Worm (Caenorhabditis elegans) whole organism, mixed stage, embryonic: ENCODE results near the gene C15C8.4.
A peak's percentile ranks its signal among the peaks of the same experiment; 100 is the strongest.

Experiments
- blmp-1 ChIP-seq: fragments of 150-350 bp; optimal IDR thresholded peaks from 2 replicates; lab custom pipeline; 2014; ENCODE audit warnings: missing biosample characterization, missing genetic modification characterization
- ceh-39 ChIP-seq: fragments of 150-350 bp; optimal IDR thresholded peaks from 2 replicates; lab custom pipeline; 2014; ENCODE audit warnings: missing biosample characterization, missing genetic modification characterization
- ceh-43 ChIP-seq: fragments of 200-800 bp; sonication (Bioruptor generic); optimal IDR thresholded peaks from 2 replicates; lab custom pipeline; 2018; ENCODE audit warnings: mild to moderate bottlenecking, missing genetic modification characterization, moderate library complexity, missing compliant biosample characterization
- ceh-83 ChIP-seq: fragments of 200-800 bp; sonication (Bioruptor generic); optimal IDR thresholded peaks from 2 replicates; lab custom pipeline; 2018; ENCODE audit warnings: mild to moderate bottlenecking, missing genetic modification characterization, missing compliant biosample characterization
- ces-1 ChIP-seq: fragments of 150-350 bp; optimal IDR thresholded peaks from 2 replicates; lab custom pipeline; 2014; ENCODE audit warnings: missing biosample characterization, missing genetic modification reagents, missing genetic modification characterization
- cnd-1 ChIP-seq: fragments of 200-800 bp; sonication (Bioruptor generic); optimal IDR thresholded peaks from 2 replicates; lab custom pipeline; 2018; ENCODE audit warnings: mild to moderate bottlenecking, missing genetic modification characterization, missing compliant biosample characterization
- drap-1 ChIP-seq: fragments of 200-800 bp; sonication (Bioruptor generic); optimal IDR thresholded peaks from 3 replicates; lab custom pipeline; 2018; ENCODE audit warnings: mild to moderate bottlenecking, missing genetic modification characterization, missing compliant biosample characterization
- elt-1 ChIP-seq: sonication (generic microtip); optimal IDR thresholded peaks from 2 replicates; lab custom pipeline; 2017; ENCODE audit warnings: missing genetic modification characterization, mild to moderate bottlenecking, missing compliant biosample characterization, antibody characterized with exemption, moderate library complexity, borderline replicate concordance; ENCODE audit not compliant: insufficient read depth
- elt-3 ChIP-seq: fragments of 150-350 bp; optimal IDR thresholded peaks from 2 replicates; lab custom pipeline; 2014; ENCODE audit warnings: missing biosample characterization, missing genetic modification characterization
- flh-1 ChIP-seq: fragments of 200-800 bp; sonication (Bioruptor generic); optimal IDR thresholded peaks from 2 replicates; lab custom pipeline; 2018; ENCODE audit warnings: mild to moderate bottlenecking, missing genetic modification characterization, moderate library complexity, missing compliant biosample characterization
- ham-2 ChIP-seq: fragments of 200-800 bp; sonication (Bioruptor generic); optimal IDR thresholded peaks from 2 replicates; lab custom pipeline; 2018; ENCODE audit warnings: mild to moderate bottlenecking, missing genetic modification characterization, missing compliant biosample characterization
- hlh-1 ChIP-seq: fragments of 150-350 bp; optimal IDR thresholded peaks from 2 replicates; lab custom pipeline; 2014; ENCODE audit warnings: missing biosample characterization, missing genetic modification reagents, missing genetic modification characterization
- lin-32 ChIP-seq: fragments of 200-800 bp; sonication (Bioruptor generic); optimal IDR thresholded peaks from 2 replicates; lab custom pipeline; 2018; ENCODE audit warnings: mild to moderate bottlenecking, missing genetic modification characterization, missing compliant biosample characterization
- lsy-2 ChIP-seq: fragments of 150-350 bp; optimal IDR thresholded peaks from 2 replicates; lab custom pipeline; 2014; ENCODE audit warnings: missing biosample characterization, missing genetic modification characterization
- mab-5 ChIP-seq: fragments of 150-350 bp; optimal IDR thresholded peaks from 2 replicates; lab custom pipeline; 2014; ENCODE audit warnings: missing biosample characterization, missing genetic modification characterization
- mep-1 ChIP-seq: fragments of 150-350 bp; optimal IDR thresholded peaks from 2 replicates; lab custom pipeline; 2017; ENCODE audit warnings: missing biosample characterization, missing genetic modification reagents, missing genetic modification characterization, inconsistent platforms
- mls-2 ChIP-seq: sonication (generic microtip); optimal IDR thresholded peaks from 2 replicates; lab custom pipeline; 2016; ENCODE audit warnings: mild to moderate bottlenecking, missing genetic modification characterization, moderate library complexity, missing compliant biosample characterization
- nhr-12 ChIP-seq: fragments of 150-350 bp; optimal IDR thresholded peaks from 2 replicates; lab custom pipeline; 2014; ENCODE audit warnings: missing biosample characterization, missing genetic modification characterization
- nhr-2 ChIP-seq: fragments of 150-350 bp; optimal IDR thresholded peaks from 2 replicates; lab custom pipeline; 2014; ENCODE audit warnings: missing biosample characterization, missing genetic modification characterization
- nhr-237 ChIP-seq: fragments of 150-350 bp; optimal IDR thresholded peaks from 2 replicates; lab custom pipeline; 2014; ENCODE audit warnings: missing biosample characterization, missing genetic modification characterization
- nhr-76 ChIP-seq: sonication (generic microtip); optimal IDR thresholded peaks from 2 replicates; lab custom pipeline; 2017; ENCODE audit warnings: missing biosample characterization, missing genetic modification characterization
- pha-4 ChIP-seq: fragments of 150-350 bp; optimal IDR thresholded peaks from 2 replicates; lab custom pipeline; 2018; ENCODE audit warnings: missing biosample characterization, missing genetic modification reagents, missing genetic modification characterization
- sem-2 ChIP-seq: fragments of 200-800 bp; sonication (Bioruptor generic); optimal IDR thresholded peaks from 2 replicates; lab custom pipeline; 2018; ENCODE audit warnings: mild to moderate bottlenecking, missing genetic modification characterization, missing compliant biosample characterization
- snpc-4 ChIP-seq: fragments of 150-350 bp; optimal IDR thresholded peaks from 2 replicates; lab custom pipeline; 2014; ENCODE audit warnings: missing biosample characterization, missing genetic modification characterization
- sptf-1 ChIP-seq: sonication (generic microtip); optimal IDR thresholded peaks from 2 replicates; lab custom pipeline; 2017; ENCODE audit warnings: mild to moderate bottlenecking, missing genetic modification characterization, moderate library complexity, missing compliant biosample characterization
- tbx-8 ChIP-seq: fragments of 200-800 bp; sonication (Bioruptor generic); optimal IDR thresholded peaks from 2 replicates; lab custom pipeline; 2018; ENCODE audit warnings: mild to moderate bottlenecking, missing genetic modification characterization, moderate library complexity, missing compliant biosample characterization
- unc-120 ChIP-seq: sonication (generic microtip); optimal IDR thresholded peaks from 2 replicates; lab custom pipeline; 2017; ENCODE audit warnings: missing genetic modification characterization, missing compliant biosample characterization; ENCODE audit not compliant: poor library complexity, severe bottlenecking
- unc-39 ChIP-seq: fragments of 150-350 bp; optimal IDR thresholded peaks from 2 replicates; lab custom pipeline; 2014; ENCODE audit warnings: missing biosample characterization, missing genetic modification characterization
- unc-62 ChIP-seq: fragments of 150-350 bp; optimal IDR thresholded peaks from 2 replicates; lab custom pipeline; 2014; ENCODE audit warnings: missing biosample characterization, missing genetic modification reagents, missing genetic modification characterization
- zip-8 ChIP-seq: fragments of 150-350 bp; optimal IDR thresholded peaks from 2 replicates; lab custom pipeline; 2014; ENCODE audit warnings: missing biosample characterization, missing genetic modification characterization
- ztf-11 ChIP-seq: fragments of 150-350 bp; optimal IDR thresholded peaks from 2 replicates; lab custom pipeline; 2014; ENCODE audit warnings: missing biosample characterization, missing genetic modification characterization

Gene C15C8.4

DNA sequence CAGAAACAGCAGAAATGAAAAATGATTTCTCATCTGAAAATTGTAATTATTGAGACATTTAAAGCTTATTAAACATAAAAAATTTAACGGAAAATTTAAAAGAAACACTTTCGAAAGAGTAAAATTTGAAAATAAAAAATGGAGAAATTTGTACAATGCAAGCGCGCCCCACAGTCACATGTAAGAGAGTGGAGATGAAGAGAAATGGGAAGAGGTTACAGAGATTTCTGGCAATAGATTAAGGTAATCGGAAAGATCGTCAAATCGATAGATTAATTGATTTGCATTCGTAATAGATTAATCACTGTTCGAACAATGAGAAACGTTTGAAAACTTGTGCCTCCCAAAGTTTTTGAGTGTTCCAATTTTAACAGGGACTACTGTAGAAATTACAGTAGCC, at the start of gene C15C8.4:
Gene C15C8.4 (minus strand): TSS at position 33 of the 400 bp plus-strand sequence.
- TF ChIP-seq cnd-1 (tag; lab: Kevin White, UChicago): no peak
- TF ChIP-seq elt-1 (tag; lab: Kevin White, UChicago): peak; percentile 94

ce11 chrV:12795927-12796326, 48.7 kb upstream of the C15C8.4 start:
- TF ChIP-seq drap-1: no peak
- no peak for TF ChIP-seq lsy-2
- TF ChIP-seq unc-62 (GFP tag; lab: Kevin White, UChicago): no peak

- TF ChIP-seq blmp-1 (tag; lab: Kevin White, UChicago) (no peak), ham-2 (no peak), elt-3 (tag; lab: Kevin White, UChicago) (no peak), tbx-8 (no peak), hlh-1 (no peak), lsy-2 (no peak), unc-120 (no peak), nhr-2 (tag; lab: Kevin White, UChicago) (no peak), mab-5 (tag; lab: Kevin White, UChicago) (no peak), flh-1 (GFP tag; lab: Kevin White, UChicago) (no peak), pha-4 (tag; lab: Kevin White, UChicago) (no peak), mep-1 (no peak), nhr-76 (tag; lab: Kevin White, UChicago) (no peak), mls-2 (tag; lab: Kevin White, UChicago) (no peak), cnd-1 (tag; lab: Kevin White, UChicago) (no peak), drap-1 (no peak), unc-39 (no peak), sptf-1 (tag; lab: Kevin White, UChicago) (no peak), ztf-11 (tag; lab: Kevin White, UChicago) (no peak)
These were observed 47.9 kb upstream of the C15C8.4 start, which contains the start of gene ugt-4 for ce11 chrV:12795196-12795595. TSS of gene ugt-4 (minus strand) at chrV:12795336.

- TF ChIP-seq elt-3 (tag; lab: Kevin White, UChicago) (no peak), blmp-1 (tag; lab: Kevin White, UChicago) (no peak), ceh-39 (tag; lab: Kevin White, UChicago) (no peak), drap-1 (no peak), sptf-1 (tag; lab: Kevin White, UChicago) (no peak), ceh-83 (GFP tag; lab: Kevin White, UChicago) (no peak), nhr-12 (no peak), unc-62 (GFP tag; lab: Kevin White, UChicago) (no peak), lin-32 (no peak), nhr-2 (tag; lab: Kevin White, UChicago) (no peak), ham-2 (no peak), flh-1 (GFP tag; lab: Kevin White, UChicago) (no peak), sem-2 (GFP tag; lab: Kevin White, UChicago) (no peak), nhr-237 (no peak)
- TF ChIP-seq, all 35 proteins: peak for 0
These were observed 45.5 kb upstream of the C15C8.4 start, which contains the start of gene ugt-5 for ce11 chrV:12792752-12793151. TSS of gene ugt-5 (minus strand) at chrV:12792965.

DNA sequence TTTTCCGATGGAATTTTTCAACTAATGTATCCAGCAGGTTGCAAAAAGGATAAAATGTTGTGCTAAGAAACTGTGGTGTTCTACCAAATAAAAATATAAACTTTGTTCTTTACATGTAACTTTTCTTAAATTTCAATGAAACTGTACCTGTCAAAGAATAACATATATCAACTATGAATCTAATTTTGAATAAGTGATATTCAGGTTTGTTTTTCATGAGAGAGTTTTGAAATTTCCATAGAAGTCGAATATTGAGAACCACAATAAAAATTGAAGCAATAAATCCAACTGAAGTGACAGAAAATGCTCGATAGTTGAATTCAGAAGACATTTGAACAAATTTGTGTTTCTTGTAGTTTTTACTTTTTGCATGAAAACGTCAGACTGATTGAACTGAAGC, 42.9 kb upstream of the C15C8.4 start, which contains the start of gene srbc-43:
Gene srbc-43 (minus strand): TSS at position 331 of the 400 bp plus-strand sequence.
- TF ChIP-seq flh-1 (GFP tag; lab: Kevin White, UChicago) (no peak), mls-2 (tag; lab: Kevin White, UChicago) (no peak), mep-1 (no peak), ceh-43 (no peak), zip-8 (tag; lab: Kevin White, UChicago) (no peak), nhr-2 (tag; lab: Kevin White, UChicago) (no peak), sem-2 (GFP tag; lab: Kevin White, UChicago) (no peak), mab-5 (tag; lab: Kevin White, UChicago) (no peak), ces-1 (GFP tag; lab: Kevin White, UChicago) (no peak), elt-1 (tag; lab: Kevin White, UChicago) (no peak), ceh-83 (GFP tag; lab: Kevin White, UChicago) (no peak), ztf-11 (tag; lab: Kevin White, UChicago) (no peak), snpc-4 (no peak), cnd-1 (tag; lab: Kevin White, UChicago) (no peak), hlh-1 (no peak), unc-120 (no peak)
